5 fruit fly cellular contexts compared by ENCODE assay signal in the genomic region with DNA sequence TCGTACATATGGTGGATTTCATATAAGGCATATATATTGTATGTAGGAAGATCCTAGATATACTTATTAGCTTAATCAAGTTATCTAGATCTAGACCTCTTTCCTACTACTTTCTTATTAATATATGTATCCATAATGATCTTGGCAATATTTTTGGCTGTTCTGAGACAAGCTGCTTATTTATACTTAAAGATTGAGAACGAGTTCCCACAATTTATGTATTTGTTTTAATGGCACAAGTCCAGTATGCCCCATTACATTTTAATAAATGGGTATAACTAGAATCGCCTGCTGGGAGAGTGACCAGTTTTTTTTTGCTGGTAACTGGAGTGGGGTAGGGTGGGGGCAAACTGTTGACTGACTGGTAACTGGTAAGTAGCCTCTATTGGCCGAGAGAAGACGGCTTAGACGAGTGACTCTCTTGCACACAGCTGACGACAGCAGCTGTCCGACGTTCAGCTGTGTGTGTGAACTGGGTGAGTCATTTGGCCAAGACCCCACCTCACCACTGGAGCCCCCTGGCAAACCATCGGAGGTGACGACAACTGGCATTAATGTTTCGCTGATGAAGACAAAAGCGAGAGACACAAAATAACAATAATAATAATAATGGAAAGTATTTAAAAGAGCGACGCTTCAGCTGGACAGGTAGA.
TF ChIP-seq lines count a peak whose summit lies in the region.

No protein-coding gene starts in this region.

- no peak for TF ChIP-seq CTCF in whole organism, embryonic (GFP tag; optimal IDR thresholded peaks at IDR 0.05; lab: Kevin White, UChicago)

TF ChIP-seq in whole organism, adult, 20 proteins besides CTCF, POLR2A, EP300 and RAD21:
- TF ChIP-seq tj (GFP tag; optimal IDR thresholded peaks at IDR 0.05; lab: Kevin White, UChicago): peak; percentile 81
- no peak for TF ChIP-seq CG5204 (GFP tag; optimal IDR thresholded peaks at IDR 0.05; lab: Kevin White, UChicago)
- peak; percentile 89 for TF ChIP-seq kay (GFP tag; lab: Kevin White, UChicago; ENCODE audit: borderline replicate concordance)
- TF ChIP-seq CG14711 (tag; optimal IDR thresholded peaks at IDR 0.05; lab: Kevin White, UChicago): no peak

TF ChIP-seq in whole organism, embryonic, 481 proteins besides CTCF, POLR2A, EP300 and RAD21 (continues in another document):
- TF ChIP-seq eve (GFP tag; optimal IDR thresholded peaks at IDR 0.05; lab: Kevin White, UChicago): no peak
- no peak; the same call in 2 of the 3 replicates for TF ChIP-seq dysf (GFP tag; IDR thresholded peaks at IDR 0.05; lab: Robert Waterston, UW)
- TF ChIP-seq CG11093 (GFP tag; IDR thresholded peaks at IDR 0.05; lab: Robert Waterston, UW): no peak
- no peak for TF ChIP-seq Sox102F (GFP tag; optimal IDR thresholded peaks at IDR 0.05; lab: Kevin White, UChicago)
- no peak for TF ChIP-seq cwo (GFP tag; optimal IDR thresholded peaks at IDR 0.05; lab: Kevin White, UChicago)
- TF ChIP-seq CG42726 (GFP tag; IDR thresholded peaks at IDR 0.05; lab: Robert Waterston, UW; ENCODE audit: partially characterized antibody): no peak
- TF ChIP-seq Hsf (GFP tag; optimal IDR thresholded peaks at IDR 0.05; lab: Kevin White, UChicago): no peak
- TF ChIP-seq chinmo (GFP tag; IDR thresholded peaks at IDR 0.05; lab: Robert Waterston, UW; ENCODE audit: partially characterized antibody): 0 out of 4 replicates have a peak, but pooled peaks have one; percentile 75
- TF ChIP-seq gem (tag; optimal IDR thresholded peaks at IDR 0.05; lab: Kevin White, UChicago): peak; percentile 15
- TF ChIP-seq Hmr (GFP tag; optimal IDR thresholded peaks at IDR 0.05; lab: Kevin White, UChicago): no peak
- TF ChIP-seq CG17829 (tag; optimal IDR thresholded peaks at IDR 0.05; lab: Kevin White, UChicago): no peak
- no peak for TF ChIP-seq CG15696 (tag; optimal IDR thresholded peaks at IDR 0.05; lab: Kevin White, UChicago)
- TF ChIP-seq nmo (GFP tag; optimal IDR thresholded peaks at IDR 0.05; lab: Kevin White, UChicago): no peak
- no peak for TF ChIP-seq CG1832 (GFP tag; optimal IDR thresholded peaks at IDR 0.05; lab: Kevin White, UChicago)
- TF ChIP-seq odd (GFP tag; optimal IDR thresholded peaks at IDR 0.05; lab: Kevin White, UChicago): no peak
- no peak for TF ChIP-seq psq (GFP tag; optimal IDR thresholded peaks at IDR 0.05; lab: Kevin White, UChicago)
- TF ChIP-seq CG12155 (GFP tag; optimal IDR thresholded peaks at IDR 0.05; lab: Kevin White, UChicago): no peak
- no peak for TF ChIP-seq zen2 (GFP tag; IDR thresholded peaks at IDR 0.05; lab: Robert Waterston, UW; ENCODE audit: partially characterized antibody)
- no peak for TF ChIP-seq CG12299 (tag; optimal IDR thresholded peaks at IDR 0.05; lab: Kevin White, UChicago)

TF ChIP-seq in whole organism, prepupa, 60 proteins besides CTCF, POLR2A, EP300 and RAD21 (continues in another document):
- TF ChIP-seq lz (GFP tag; optimal IDR thresholded peaks at IDR 0.05; lab: Kevin White, UChicago) (peak; percentile 22), Lpt (GFP tag; optimal IDR thresholded peaks at IDR 0.05; lab: Kevin White, UChicago) (peak; percentile 46), CG11902 (GFP tag; optimal IDR thresholded peaks at IDR 0.05; lab: Kevin White, UChicago) (no peak), CG4318 (GFP tag; optimal IDR thresholded peaks at IDR 0.05; lab: Kevin White, UChicago) (peak; percentile 54), Ets96B (tag; optimal IDR thresholded peaks at IDR 0.05; lab: Kevin White, UChicago) (no peak), ss (GFP tag; optimal IDR thresholded peaks at IDR 0.05; lab: Kevin White, UChicago) (no peak), CG31627 (GFP tag; optimal IDR thresholded peaks at IDR 0.05; lab: Kevin White, UChicago) (no peak), svp (GFP tag; lab: Kevin White, UChicago) (peak; percentile 41), fd59A (GFP tag; optimal IDR thresholded peaks at IDR 0.05; lab: Kevin White, UChicago) (no peak), eg (GFP tag; IDR thresholded peaks at IDR 0.05; lab: Robert Waterston, UW) (peak; percentile 59; the same call in 2 of the 3 replicates), CG1621 (tag; optimal IDR thresholded peaks at IDR 0.05; lab: Kevin White, UChicago) (no peak), CG7368 (GFP tag; optimal IDR thresholded peaks at IDR 0.05; lab: Kevin White, UChicago) (no peak), Sox15 (GFP tag; optimal IDR thresholded peaks at IDR 0.05; lab: Kevin White, UChicago) (no peak), vri (GFP tag; optimal IDR thresholded peaks at IDR 0.05; lab: Kevin White, UChicago) (no peak), CG8319 (GFP tag; optimal IDR thresholded peaks at IDR 0.05; lab: Kevin White, UChicago) (no peak), Blimp-1 (GFP tag; optimal IDR thresholded peaks at IDR 0.05; lab: Kevin White, UChicago) (no peak), CG10631 (GFP tag; optimal IDR thresholded peaks at IDR 0.05; lab: Kevin White, UChicago) (peak; percentile 19), CG11762 (GFP tag; optimal IDR thresholded peaks at IDR 0.05; lab: Kevin White, UChicago; ENCODE audit: insufficient read depth) (no peak), CG15336 (GFP tag; IDR thresholded peaks at IDR 0.05; lab: Robert Waterston, UW) (peak; percentile 73), CG9139 (GFP tag; optimal IDR thresholded peaks at IDR 0.05; lab: Kevin White, UChicago) (no peak), Smox (GFP tag; optimal IDR thresholded peaks at IDR 0.05; lab: Kevin White, UChicago) (no peak)

TF ChIP-seq in whole organism, pupa, 21 proteins besides CTCF, POLR2A, EP300 and RAD21:
- TF ChIP-seq CG10348 (GFP tag; IDR thresholded peaks at IDR 0.05; lab: Robert Waterston, UW) (no peak), rn (GFP tag; IDR thresholded peaks at IDR 0.05; lab: Robert Waterston, UW) (0 out of 2 replicates have a peak, but pooled peaks have one; percentile 18), CG14655 (GFP tag; optimal IDR thresholded peaks at IDR 0.05; lab: Kevin White, UChicago) (peak; percentile 42), CG9948 (tag; optimal IDR thresholded peaks at IDR 0.05; lab: Kevin White, UChicago) (peak; percentile 12), CG8301 (tag; optimal IDR thresholded peaks at IDR 0.05; lab: Kevin White, UChicago) (peak; percentile 63), Pif1B (GFP tag; optimal IDR thresholded peaks at IDR 0.05; lab: Kevin White, UChicago) (no peak), Pif1A (GFP tag; optimal IDR thresholded peaks at IDR 0.05; lab: Kevin White, UChicago) (peak; percentile 31), Snoo (tag; optimal IDR thresholded peaks at IDR 0.05; lab: Kevin White, UChicago) (no peak), CG4496 (GFP tag; IDR thresholded peaks at IDR 0.05; lab: Robert Waterston, UW) (peak; percentile 56; the same call in 2 of the 3 replicates), Ets98B (GFP tag; IDR thresholded peaks at IDR 0.05; lab: Robert Waterston, UW) (peak; percentile 14; the same call in 1 of the 2 replicates), EcR (GFP tag; optimal IDR thresholded peaks at IDR 0.05; lab: Kevin White, UChicago) (no peak), CG32121 (GFP tag; IDR thresholded peaks at IDR 0.05; lab: Robert Waterston, UW) (peak; percentile 34; the same call in 1 of the 2 replicates)

TF ChIP-seq in whole organism, wandering third instar larva, 38 proteins besides CTCF, POLR2A, EP300 and RAD21:
- TF ChIP-seq ey (GFP tag; optimal IDR thresholded peaks at IDR 0.05; lab: Kevin White, UChicago) (no peak), Dfd (GFP tag; optimal IDR thresholded peaks at IDR 0.05; lab: Kevin White, UChicago) (no peak), Jra (GFP tag; optimal IDR thresholded peaks at IDR 0.05; lab: Kevin White, UChicago) (peak; percentile 4)
